Worm (Caenorhabditis elegans) whole organism, L4 larva: Measurements from ENCODE around the gene cest-25.

Experiments
- D1046.2 ChIP-seq: fragments of 200-800 bp; sonication (Bioruptor generic); IDR thresholded peaks from 2 replicates; pipeline ENCODE4 v1.3.6; 2022; ENCODE audit warnings: missing genetic modification characterization, missing compliant biosample characterization
- Y48G9A.11 ChIP-seq: fragments of 200-800 bp; sonication (Bioruptor generic); IDR thresholded peaks from 2 replicates; pipeline ENCODE4 v1.3.6; 2022; ENCODE audit warnings: missing genetic modification reagents, missing genetic modification characterization, missing compliant biosample characterization
- Y5F2A.4 ChIP-seq: fragments of 200-800 bp; sonication (Bioruptor generic); optimal IDR thresholded peaks from 2 replicates; lab custom pipeline; 2018; ENCODE audit warnings: mild to moderate bottlenecking, missing genetic modification characterization, missing compliant biosample characterization
- aha-1 ChIP-seq: fragments of 150-350 bp; peaks from one replicate; lab custom pipeline; 2014; ENCODE audit warnings: missing biosample characterization, missing genetic modification characterization
- aly-2 ChIP-seq: sonication (generic microtip); optimal IDR thresholded peaks from 2 replicates; lab custom pipeline; 2018; ENCODE audit warnings: missing biosample characterization, missing genetic modification characterization
- ama-1 ChIP-seq: fragments of 150-350 bp; optimal IDR thresholded peaks from 2 replicates; lab custom pipeline; 2014; ENCODE audit warnings: inconsistent platforms, mixed read lengths
- arid-1 ChIP-seq: fragments of 200-800 bp; sonication (Bioruptor generic); conservative IDR thresholded peaks from 2 replicates; pipeline ENCODE4 v1.3.6; 2022; ENCODE audit warnings: missing genetic modification reagents, missing genetic modification characterization, missing compliant biosample characterization
- ceh-82 ChIP-seq: sonication (generic microtip); optimal IDR thresholded peaks from 2 replicates; lab custom pipeline; 2017; ENCODE audit warnings: missing biosample characterization, missing genetic modification characterization
- cey-2 ChIP-seq: sonication (generic microtip); optimal IDR thresholded peaks from 3 replicates; lab custom pipeline; 2017; ENCODE audit warnings: missing genetic modification characterization, mild to moderate bottlenecking, missing compliant biosample characterization, antibody characterized with exemption, borderline replicate concordance; ENCODE audit not compliant: insufficient read depth
- ctbp-1 ChIP-seq: fragments of 200-800 bp; sonication (Bioruptor generic); IDR thresholded peaks from 2 replicates; pipeline ENCODE4 v1.3.6; 2022; ENCODE audit warnings: missing genetic modification reagents, missing genetic modification characterization, missing compliant biosample characterization
- daf-12 ChIP-seq: fragments of 150-350 bp; optimal IDR thresholded peaks from 2 replicates; lab custom pipeline; 2014; ENCODE audit warnings: missing biosample characterization, missing genetic modification reagents, missing genetic modification characterization
- daf-16 ChIP-seq, 3 experiments: sonication (generic microtip); optimal IDR thresholded peaks; 2 replicates each; lab custom pipeline; 2016 to 2017; ENCODE audit warnings: missing genetic modification characterization in 3 of 3, missing genetic modification reagents in 3 of 3, mild to moderate bottlenecking in 2 of 3, missing compliant biosample characterization in 2 of 3, missing biosample characterization in 1 of 3, moderate library complexity in 1 of 3
- dmd-6 ChIP-seq: fragments of 200-800 bp; sonication (Bioruptor generic); IDR thresholded peaks from 2 replicates; pipeline ENCODE4 v1.3.6; 2022; ENCODE audit warnings: missing genetic modification reagents, missing genetic modification characterization, missing compliant biosample characterization
- dpl-1 ChIP-seq: fragments of 150-350 bp; optimal IDR thresholded peaks from 2 replicates; lab custom pipeline; 2014; ENCODE audit warnings: missing biosample characterization, missing genetic modification reagents, missing genetic modification characterization
- egl-27 ChIP-seq: sonication (generic microtip); optimal IDR thresholded peaks from 3 replicates; lab custom pipeline; 2017; ENCODE audit warnings: missing biosample characterization, missing genetic modification reagents, missing genetic modification characterization
- egl-43 ChIP-seq: fragments of 200-800 bp; sonication (Bioruptor generic); IDR thresholded peaks from 2 replicates; pipeline ENCODE4 v1.3.6; 2022; ENCODE audit warnings: missing genetic modification reagents, missing genetic modification characterization, missing compliant biosample characterization
- fkh-10 ChIP-seq: fragments of 150-350 bp; optimal IDR thresholded peaks from 2 replicates; lab custom pipeline; 2014; ENCODE audit warnings: missing biosample characterization, missing genetic modification reagents, missing genetic modification characterization
- hif-1 ChIP-seq, 2 experiments: sonication (generic microtip); optimal IDR thresholded peaks; 2 replicates each; lab custom pipeline; 2016 to 2017; ENCODE audit warnings: missing compliant biosample characterization in 2 of 2, missing genetic modification characterization in 2 of 2, missing genetic modification reagents in 2 of 2, missing genotype in 2 of 2, mild to moderate bottlenecking in 1 of 2
- hlh-11 ChIP-seq: fragments of 200-800 bp; sonication (Bioruptor generic); optimal IDR thresholded peaks from 2 replicates; lab custom pipeline; 2018; ENCODE audit warnings: mild to moderate bottlenecking, missing genetic modification characterization, missing compliant biosample characterization
- hmg-1.1 ChIP-seq: fragments of 200-800 bp; sonication (Bioruptor generic); IDR thresholded peaks from 2 replicates; pipeline ENCODE4 v1.3.6; 2022; ENCODE audit warnings: missing genetic modification reagents, missing genetic modification characterization, missing compliant biosample characterization
- lin-13 ChIP-seq: fragments of 150-350 bp; optimal IDR thresholded peaks from 2 replicates; lab custom pipeline; 2014; ENCODE audit warnings: missing biosample characterization, missing genetic modification reagents, missing genetic modification characterization
- lin-29 ChIP-seq: fragments of 200-800 bp; sonication (Bioruptor generic); IDR thresholded peaks from 2 replicates; pipeline ENCODE4 v1.3.6; 2022; ENCODE audit warnings: missing genetic modification reagents, missing genetic modification characterization, missing compliant biosample characterization
- lin-38 ChIP-seq: fragments of 200-800 bp; sonication (Bioruptor generic); IDR thresholded peaks from 2 replicates; pipeline ENCODE4 v1.3.6; 2022; ENCODE audit warnings: missing genetic modification reagents, missing genetic modification characterization, missing compliant biosample characterization
- lin-39 ChIP-seq: fragments of 150-350 bp; optimal IDR thresholded peaks from 2 replicates; lab custom pipeline; 2014; ENCODE audit warnings: missing biosample characterization, missing genetic modification reagents, missing genetic modification characterization
- lsy-2 ChIP-seq, 2 experiments: fragments of 150-350 bp in 1 of 2; sonication (generic microtip) in 1 of 2; optimal IDR thresholded peaks; 2 replicates each; lab custom pipeline; 2014 to 2017; ENCODE audit warnings: missing biosample characterization in 2 of 2, missing genetic modification characterization in 2 of 2
- madf-5 ChIP-seq, 2 experiments: fragments of 200-800 bp; sonication (Bioruptor generic); IDR thresholded peaks; 2 replicates each; pipeline ENCODE4 v1.3.6; 2022; ENCODE audit warnings: missing compliant biosample characterization in 2 of 2, missing genetic modification characterization in 2 of 2
- mep-1 ChIP-seq: fragments of 150-350 bp; sonication (generic microtip); optimal IDR thresholded peaks from 3 replicates; lab custom pipeline; 2014; ENCODE audit warnings: missing biosample characterization, missing genetic modification characterization
- mes-2 ChIP-seq: sonication (generic microtip); optimal IDR thresholded peaks from 2 replicates; lab custom pipeline; 2016; ENCODE audit warnings: missing genotype, mild to moderate bottlenecking, missing genetic modification characterization, missing compliant biosample characterization; ENCODE audit not compliant: poor library complexity, severe bottlenecking
- nhr-10 ChIP-seq: fragments of 150-350 bp; optimal IDR thresholded peaks from 2 replicates; lab custom pipeline; 2014; ENCODE audit warnings: missing biosample characterization, missing genetic modification characterization
- nhr-102 ChIP-seq: sonication (generic microtip); optimal IDR thresholded peaks from 2 replicates; lab custom pipeline; 2016; ENCODE audit warnings: mild to moderate bottlenecking, missing genetic modification characterization, moderate library complexity, missing compliant biosample characterization
- nhr-28 ChIP-seq: fragments of 150-350 bp; optimal IDR thresholded peaks from 2 replicates; lab custom pipeline; 2014; ENCODE audit warnings: missing biosample characterization, missing genetic modification characterization
- nhr-48 ChIP-seq: sonication (generic microtip); optimal IDR thresholded peaks from 2 replicates; lab custom pipeline; 2016; ENCODE audit warnings: mild to moderate bottlenecking, missing genetic modification characterization, missing compliant biosample characterization
- nhr-76 ChIP-seq: fragments of 150-350 bp; optimal IDR thresholded peaks from 2 replicates; lab custom pipeline; 2014; ENCODE audit warnings: missing biosample characterization, missing genetic modification characterization
- pha-4 ChIP-seq, 2 experiments: fragments of 150-350 bp in 1 of 2; fragments of 200-800 bp in 1 of 2; sonication (Bioruptor generic) in 1 of 2; IDR thresholded peaks in 1 of 2; optimal IDR thresholded peaks in 1 of 2; 2 replicates each; pipeline versions ENCODE4 v1.3.6 to Lab custom; 2014 to 2022; ENCODE audit warnings: missing genetic modification characterization in 2 of 2, missing genetic modification reagents in 2 of 2, missing biosample characterization in 1 of 2, missing compliant biosample characterization in 1 of 2
- rbr-2 ChIP-seq: sonication (generic microtip); optimal IDR thresholded peaks from 2 replicates; lab custom pipeline; 2016; ENCODE audit warnings: missing genotype, missing genetic modification characterization, missing compliant biosample characterization
- saeg-2 ChIP-seq: fragments of 200-800 bp; sonication (Bioruptor generic); IDR thresholded peaks from 2 replicates; pipeline ENCODE4 v1.3.6; 2022; ENCODE audit warnings: missing genetic modification reagents, missing genetic modification characterization, missing compliant biosample characterization
- snpc-4 ChIP-seq: fragments of 150-350 bp; optimal IDR thresholded peaks from 2 replicates; lab custom pipeline; 2014; ENCODE audit warnings: missing biosample characterization, missing genetic modification characterization
- spr-1 ChIP-seq: sonication (generic microtip); optimal IDR thresholded peaks from 2 replicates; lab custom pipeline; 2016; ENCODE audit warnings: mild to moderate bottlenecking, missing genetic modification characterization, missing compliant biosample characterization
- spr-3 ChIP-seq: fragments of 200-800 bp; sonication (Bioruptor generic); optimal IDR thresholded peaks from 2 replicates; lab custom pipeline; 2018; ENCODE audit warnings: mild to moderate bottlenecking, missing genetic modification characterization, missing compliant biosample characterization
- unc-62 ChIP-seq, 3 experiments: fragments of 150-350 bp in 1 of 3; sonication (generic microtip); optimal IDR thresholded peaks in 2 of 3; peaks in 1 of 3; 1 replicate in 1 of 3; 2 replicates in 2 of 3; lab custom pipeline; 2014 to 2017; ENCODE audit warnings: missing biosample characterization in 3 of 3, missing genetic modification characterization in 3 of 3, missing genetic modification reagents in 3 of 3, missing genotype in 1 of 3
- zip-11 ChIP-seq: fragments of 200-800 bp; sonication (Bioruptor generic); IDR thresholded peaks from 2 replicates; pipeline ENCODE4 v1.3.6; 2022; ENCODE audit warnings: missing genetic modification characterization, missing compliant biosample characterization

The cest-25 gene

DNA sequence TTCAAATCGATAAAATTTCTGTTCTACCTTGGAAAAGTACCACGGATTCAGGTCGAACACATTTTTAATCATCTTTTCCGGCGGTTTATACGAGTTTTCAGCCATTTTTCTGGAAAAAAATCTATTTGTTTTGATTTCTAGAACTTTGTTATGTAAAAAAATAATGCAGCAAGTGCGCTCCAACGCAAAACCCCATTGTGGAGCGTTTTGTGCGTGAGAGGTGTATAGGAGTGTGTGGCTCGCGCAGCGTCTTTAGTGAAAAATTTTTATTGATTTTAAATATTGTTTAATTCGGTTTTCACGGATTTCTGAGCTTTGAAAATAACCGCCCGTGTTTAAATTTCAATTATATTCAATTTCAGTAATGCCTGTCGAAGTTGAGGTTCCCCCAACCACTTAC is 46.5 kb upstream of the cest-25 start, which contains the start of gene Y71H2AM.20 (continued):
- no peak for TF ChIP-seq aly-2 (tag; lab: Kevin White, UChicago)
- peak; percentile 24 to 85 for TF ChIP-seq hif-1 (tag; optimal IDR thresholded peaks at IDR 0.05; lab: Kevin White, UChicago)
- peak; percentile 91 for TF ChIP-seq dmd-6 (GFP tag; lab: Robert Waterston, UW)
- TF ChIP-seq aha-1 (tag; lab: Kevin White, UChicago): peak; percentile 98
- peak in 1 of 2 experiments; percentile 97 for TF ChIP-seq unc-62 (GFP tag; optimal IDR thresholded peaks at IDR 0.05 in 1 of 2; lab: Kevin White, UChicago)
- no peak for TF ChIP-seq unc-62 (tag; optimal IDR thresholded peaks at IDR 0.05; lab: Kevin White, UChicago)
- TF ChIP-seq nhr-48 (tag; lab: Kevin White, UChicago): peak; percentile 52
- peak; percentile 94 for TF ChIP-seq arid-1 (GFP tag; lab: Robert Waterston, UW)
- no peak for TF ChIP-seq daf-12 (tag; lab: Kevin White, UChicago)
- no peak for TF ChIP-seq ceh-82 (tag; lab: Kevin White, UChicago)
- no peak for TF ChIP-seq lin-39 (tag; lab: Kevin White, UChicago)
- no peak for TF ChIP-seq egl-27
- 0 out of 2 replicates have a peak, but pooled peaks have one; percentile 49 for TF ChIP-seq saeg-2 (GFP tag; lab: Robert Waterston, UW)
- peak; percentile 69; the same call in 1 of the 2 replicates for TF ChIP-seq D1046.2
- no peak for TF ChIP-seq egl-43 (GFP tag; lab: Robert Waterston, UW)
- TF ChIP-seq Y48G9A.11 (GFP tag; lab: Robert Waterston, UW): peak; percentile 47; the same call in 1 of the 2 replicates
- TF ChIP-seq nhr-76 (tag; lab: Kevin White, UChicago): peak; percentile 16
- TF ChIP-seq snpc-4 (tag; lab: Kevin White, UChicago): peak; percentile 44
- TF ChIP-seq Y5F2A.4 (GFP tag; lab: Kevin White, UChicago): no peak
- TF ChIP-seq nhr-28: peak; percentile 92
- peak; percentile 84 for TF ChIP-seq ctbp-1 (GFP tag; lab: Robert Waterston, UW)
- peak; percentile 50 for TF ChIP-seq nhr-102
- peak; percentile 57; the same call in 1 of the 2 replicates for TF ChIP-seq lin-29 (GFP tag; lab: Robert Waterston, UW)
- peak; percentile 77 for TF ChIP-seq nhr-10 (tag; lab: Kevin White, UChicago)
- peak; percentile 91 for TF ChIP-seq hlh-11 (tag; lab: Kevin White, UChicago)
- TF ChIP-seq ama-1: peak; percentile 81
- TF ChIP-seq lin-13 (GFP tag; lab: Kevin White, UChicago): peak; percentile 98

DNA sequence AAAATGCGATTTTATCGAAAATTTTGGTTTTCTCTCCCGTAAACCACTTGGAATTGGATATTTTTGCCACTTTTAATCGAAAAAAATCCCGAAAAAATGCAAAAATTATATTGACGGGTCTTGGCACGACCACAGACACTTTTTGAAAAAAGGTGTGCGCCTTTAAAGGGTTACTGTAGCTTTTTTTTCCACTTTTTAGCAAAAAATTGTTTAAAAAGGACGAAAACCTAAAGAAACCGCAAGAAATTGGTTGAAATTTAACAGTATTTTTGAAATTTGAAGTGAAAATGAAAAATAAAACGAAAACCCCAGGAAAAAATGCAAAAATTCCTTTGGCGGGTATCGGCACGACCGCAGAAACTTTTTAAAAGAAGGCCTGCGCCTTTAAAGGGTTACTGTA is 42.5 kb upstream of the cest-25 start:
- peak; percentile 43 for TF ChIP-seq aha-1 (tag; lab: Kevin White, UChicago)
- TF ChIP-seq Y48G9A.11 (GFP tag; lab: Robert Waterston, UW): 0 out of 2 replicates have a peak, but pooled peaks have one; percentile 19
- TF ChIP-seq Y5F2A.4 (GFP tag; lab: Kevin White, UChicago): no peak
- TF ChIP-seq, all 104 proteins: peak for 2

ce11 chrIII:2780793-2781192 is 41.5 kb upstream of the cest-25 start, which contains the start of gene Y71H2AM.6:
Gene Y71H2AM.6 (plus strand): TSS chrIII:2781056.
- TF ChIP-seq hlh-11 (tag; lab: Kevin White, UChicago) (peak; percentile 3), mep-1 (peak; percentile 28), cey-2 (tag; lab: Kevin White, UChicago) (no peak), daf-16 (GFP tag; optimal IDR thresholded peaks at IDR 0.05; lab: Kevin White, UChicago) (no peak), daf-16 (tag; optimal IDR thresholded peaks at IDR 0.05; lab: Kevin White, UChicago) (peak; percentile 13), zip-11 (GFP tag; lab: Robert Waterston, UW) (no peak), lin-38 (peak; percentile 73), lsy-2 (tag; optimal IDR thresholded peaks at IDR 0.05; lab: Kevin White, UChicago) (peak; percentile 90 to 99), hmg-1.1 (GFP tag; lab: Robert Waterston, UW) (0 out of 2 replicates have a peak, but pooled peaks have one; percentile 27), fkh-10 (GFP tag; lab: Kevin White, UChicago) (peak; percentile 18), spr-3 (GFP tag; lab: Kevin White, UChicago) (no peak), pha-4 (GFP tag; IDR thresholded peaks at IDR 0.05; lab: Robert Waterston, UW) (no peak), pha-4 (tag; optimal IDR thresholded peaks at IDR 0.05; lab: Kevin White, UChicago) (peak; percentile 79), rbr-2 (tag; lab: Kevin White, UChicago) (peak; percentile 21), mes-2 (tag; lab: Kevin White, UChicago) (peak; percentile 66), spr-1 (tag; lab: Kevin White, UChicago) (no peak), madf-5 (GFP tag; IDR thresholded peaks at IDR 0.05; lab: Robert Waterston, UW) (no peak), dpl-1 (GFP tag; lab: Kevin White, UChicago) (peak; percentile 76), ama-1 (no peak)
